Fruit fly (Drosophila melanogaster): ENCODE data around the gene Oseg5.

Gene Oseg5

DNA sequence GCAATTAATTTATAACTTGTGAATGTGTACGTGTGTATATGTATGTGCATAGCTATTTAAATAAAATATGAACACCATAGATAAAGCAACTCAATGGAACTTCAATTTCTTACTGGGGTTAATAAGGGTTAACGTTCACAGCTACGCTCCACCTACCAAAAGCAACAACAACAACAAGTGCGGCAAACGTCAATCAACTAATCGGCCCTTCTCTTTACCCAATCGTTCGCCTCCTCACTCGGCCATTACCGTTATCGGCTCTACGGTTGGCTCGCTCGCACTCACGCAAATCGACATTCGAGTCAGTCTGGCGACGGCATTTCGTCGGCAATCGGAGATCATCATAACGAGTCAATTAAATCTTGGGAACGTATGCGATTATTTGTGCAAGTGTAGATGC lies 52.6 kb downstream of the Oseg5 start (continued):
- TF ChIP-seq tll (GFP tag; optimal IDR thresholded peaks at IDR 0.05) = peak in 1 of 2 experiments; percentile 60
- TF ChIP-seq HLHmδ (GFP tag; optimal IDR thresholded peaks at IDR 0.05) = peak; percentile 44
- peak; percentile 40 for TF ChIP-seq zen (tag; optimal IDR thresholded peaks at IDR 0.05)
- no peak for TF ChIP-seq CG3281 (GFP tag; optimal IDR thresholded peaks at IDR 0.05)
- 0 out of 2 replicates have a peak, but pooled peaks have one; percentile 19 for TF ChIP-seq Atf6 (GFP tag; IDR thresholded peaks at IDR 0.05)
- TF ChIP-seq Dll (GFP tag; IDR thresholded peaks at IDR 0.05; ENCODE audit: partially characterized antibody) = no peak
- no peak for TF ChIP-seq dan (GFP tag; IDR thresholded peaks at IDR 0.05)
- no peak for TF ChIP-seq CG18476 (GFP tag; optimal IDR thresholded peaks at IDR 0.05)
- TF ChIP-seq Nf-YC (tag; optimal IDR thresholded peaks at IDR 0.05) = peak; percentile 97
- TF ChIP-seq psq (GFP tag; optimal IDR thresholded peaks at IDR 0.05) = peak; percentile 93
- 0 out of 2 replicates have a peak, but pooled peaks have one; percentile 27 for TF ChIP-seq ara (GFP tag; IDR thresholded peaks at IDR 0.05)
- no peak for TF ChIP-seq pan (optimal IDR thresholded peaks at IDR 0.05)
- peak in 1 of 2 experiments; percentile 79 for TF ChIP-seq pan (GFP tag; optimal IDR thresholded peaks at IDR 0.05 in 1 of 2, IDR thresholded peaks at IDR 0.05 in 1 of 2)
- TF ChIP-seq Med (GFP tag) = peak; percentile 75
- peak; percentile 32 for TF ChIP-seq oc (tag; optimal IDR thresholded peaks at IDR 0.05)
- TF ChIP-seq CG13287 (GFP tag; IDR thresholded peaks at IDR 0.05; ENCODE audit: partially characterized antibody) = no peak
- TF ChIP-seq CG14860 (GFP tag; IDR thresholded peaks at IDR 0.05; ENCODE audit: partially characterized antibody) = no peak

All from whole organism, embryonic.